In genomic region chr3L:14049620-14050253, dm6 we compare ENCODE assay signal across 5 fruit fly cellular contexts.
TF ChIP-seq lines count a peak whose summit lies in the region.

Gene Neurl4 (minus strand): TSS chr3L:14049892.

- no peak for TF ChIP-seq CTCF in whole organism, embryonic (GFP tag; optimal IDR thresholded peaks at IDR 0.05; lab: Kevin White, UChicago)

TF ChIP-seq in whole organism, adult, 20 proteins besides CTCF, POLR2A, EP300 and RAD21 (continues in another document):
- TF ChIP-seq ovo (GFP tag; optimal IDR thresholded peaks at IDR 0.05; lab: Kevin White, UChicago) (peak; percentile 30), CG7101 (tag; optimal IDR thresholded peaks at IDR 0.05; lab: Kevin White, UChicago) (peak; percentile 53), pad (GFP tag; optimal IDR thresholded peaks at IDR 0.05; lab: Kevin White, UChicago) (peak; percentile 43), CG14711 (tag; optimal IDR thresholded peaks at IDR 0.05; lab: Kevin White, UChicago) (peak; percentile 58), cnc (optimal IDR thresholded peaks at IDR 0.05; lab: Kevin White, UChicago) (no peak), CG1620 (GFP tag; optimal IDR thresholded peaks at IDR 0.05; lab: Kevin White, UChicago) (peak; percentile 5), CG7045 (GFP tag; optimal IDR thresholded peaks at IDR 0.05; lab: Kevin White, UChicago) (peak; percentile 47), CG11617 (GFP tag; optimal IDR thresholded peaks at IDR 0.05; lab: Kevin White, UChicago) (peak; percentile 37), Crg-1 (GFP tag; optimal IDR thresholded peaks at IDR 0.05; lab: Kevin White, UChicago) (peak; percentile 7), toe (GFP tag; optimal IDR thresholded peaks at IDR 0.05; lab: Kevin White, UChicago) (no peak), Mnt (GFP tag; optimal IDR thresholded peaks at IDR 0.05; lab: Kevin White, UChicago) (no peak), Hr96 (GFP tag; optimal IDR thresholded peaks at IDR 0.05; lab: Kevin White, UChicago) (no peak), CG5204 (GFP tag; optimal IDR thresholded peaks at IDR 0.05; lab: Kevin White, UChicago) (peak; percentile 56), Clk (GFP tag; optimal IDR thresholded peaks at IDR 0.05; lab: Kevin White, UChicago) (no peak), CG33017 (tag; optimal IDR thresholded peaks at IDR 0.05; lab: Kevin White, UChicago) (peak; percentile 49), CG12768 (GFP tag; optimal IDR thresholded peaks at IDR 0.05; lab: Kevin White, UChicago) (no peak), bab1 (GFP tag; optimal IDR thresholded peaks at IDR 0.05; lab: Kevin White, UChicago) (no peak), cic (GFP tag; optimal IDR thresholded peaks at IDR 0.05; lab: Kevin White, UChicago) (peak; percentile 3)

TF ChIP-seq in whole organism, embryonic, 481 proteins besides CTCF, POLR2A, EP300 and RAD21 (continues in another document):
- peak; percentile 69; the same call in 2 of the 3 replicates for TF ChIP-seq ase (GFP tag; IDR thresholded peaks at IDR 0.05; lab: Robert Waterston, UW)
- no peak for TF ChIP-seq CG7357 (GFP tag; IDR thresholded peaks at IDR 0.05; lab: Robert Waterston, UW)
- peak; percentile 76 for TF ChIP-seq trem (tag; optimal IDR thresholded peaks at IDR 0.05; lab: Kevin White, UChicago)
- peak; percentile 84 for TF ChIP-seq HmgZ (tag; optimal IDR thresholded peaks at IDR 0.05; lab: Kevin White, UChicago)
- TF ChIP-seq Neu2 (GFP tag; optimal IDR thresholded peaks at IDR 0.05; lab: Kevin White, UChicago; ENCODE audit: borderline replicate concordance) = no peak
- TF ChIP-seq Rfx (GFP tag; IDR thresholded peaks at IDR 0.05; lab: Robert Waterston, UW) = peak; percentile 80
- peak; percentile 64 for TF ChIP-seq Mes4 (GFP tag; optimal IDR thresholded peaks at IDR 0.05; lab: Kevin White, UChicago)
- TF ChIP-seq lmd (GFP tag; IDR thresholded peaks at IDR 0.05; lab: Robert Waterston, UW) = peak; percentile 70
- TF ChIP-seq Taf1 (GFP tag; IDR thresholded peaks at IDR 0.05; lab: Robert Waterston, UW) = no peak
- TF ChIP-seq MBD-R2 (GFP tag; IDR thresholded peaks at IDR 0.05; lab: Robert Waterston, UW) = peak; percentile 69
- no peak for TF ChIP-seq org-1 (GFP tag; optimal IDR thresholded peaks at IDR 0.05; lab: Kevin White, UChicago)
- 0 out of 4 replicates have a peak, but pooled peaks have one; percentile 15 for TF ChIP-seq Dll (GFP tag; IDR thresholded peaks at IDR 0.05; lab: Robert Waterston, UW; ENCODE audit: partially characterized antibody)
- TF ChIP-seq CG8388 (GFP tag; optimal IDR thresholded peaks at IDR 0.05; lab: Kevin White, UChicago) = no peak
- TF ChIP-seq CG31441 (GFP tag; IDR thresholded peaks at IDR 0.05; lab: Robert Waterston, UW) = peak; percentile 90
- peak; percentile 75 for TF ChIP-seq CG33557 (GFP tag; optimal IDR thresholded peaks at IDR 0.05; lab: Kevin White, UChicago)
- TF ChIP-seq vvl (GFP tag; IDR thresholded peaks at IDR 0.05; lab: Robert Waterston, UW) = peak; percentile 76
- peak; percentile 36 for TF ChIP-seq CG17802 (tag; optimal IDR thresholded peaks at IDR 0.05; lab: Kevin White, UChicago)
- no peak for TF ChIP-seq CG7987 (GFP tag; optimal IDR thresholded peaks at IDR 0.05; lab: Kevin White, UChicago)

TF ChIP-seq in whole organism, prepupa, 60 proteins besides CTCF, POLR2A, EP300 and RAD21 (continues in another document):
- TF ChIP-seq CG6808 (GFP tag; optimal IDR thresholded peaks at IDR 0.05; lab: Kevin White, UChicago) (no peak), fd59A (GFP tag; optimal IDR thresholded peaks at IDR 0.05; lab: Kevin White, UChicago) (peak; percentile 48), Eip78C (GFP tag; lab: Kevin White, UChicago) (peak; percentile 93), CG8119 (GFP tag; IDR thresholded peaks at IDR 0.05; lab: Robert Waterston, UW) (peak; percentile 75), ss (GFP tag; optimal IDR thresholded peaks at IDR 0.05; lab: Kevin White, UChicago) (no peak), Hr4 (GFP tag; optimal IDR thresholded peaks at IDR 0.05; lab: Kevin White, UChicago) (no peak), Ets21C (GFP tag; optimal IDR thresholded peaks at IDR 0.05; lab: Kevin White, UChicago) (peak; percentile 68), dac (GFP tag; optimal IDR thresholded peaks at IDR 0.05; lab: Kevin White, UChicago) (no peak), CG34406 (GFP tag; optimal IDR thresholded peaks at IDR 0.05; lab: Kevin White, UChicago) (peak; percentile 78), CG11762 (GFP tag; optimal IDR thresholded peaks at IDR 0.05; lab: Kevin White, UChicago; ENCODE audit: insufficient read depth) (peak; percentile 50), Ets96B (tag; optimal IDR thresholded peaks at IDR 0.05; lab: Kevin White, UChicago) (peak; percentile 78), CG31627 (GFP tag; optimal IDR thresholded peaks at IDR 0.05; lab: Kevin White, UChicago) (peak; percentile 87), Gug (GFP tag; IDR thresholded peaks at IDR 0.05; lab: Robert Waterston, UW) (peak; percentile 83), Sox15 (GFP tag; optimal IDR thresholded peaks at IDR 0.05; lab: Kevin White, UChicago) (peak; percentile 66), CG3032 (tag; optimal IDR thresholded peaks at IDR 0.05; lab: Kevin White, UChicago) (peak; percentile 74), fd85E (GFP tag; optimal IDR thresholded peaks at IDR 0.05; lab: Kevin White, UChicago) (no peak), CG1621 (tag; optimal IDR thresholded peaks at IDR 0.05; lab: Kevin White, UChicago) (peak; percentile 50), CG7368 (GFP tag; optimal IDR thresholded peaks at IDR 0.05; lab: Kevin White, UChicago) (peak; percentile 56), salr (GFP tag; optimal IDR thresholded peaks at IDR 0.05; lab: Kevin White, UChicago) (peak in 1 of 2 experiments; percentile 59), CG11902 (GFP tag; optimal IDR thresholded peaks at IDR 0.05; lab: Kevin White, UChicago) (peak; percentile 30)

TF ChIP-seq in whole organism, pupa, 21 proteins besides CTCF, POLR2A, EP300 and RAD21:
- TF ChIP-seq CG8159 (tag; optimal IDR thresholded peaks at IDR 0.05; lab: Kevin White, UChicago) = no peak
- peak; percentile 81 for TF ChIP-seq CG15710 (tag; optimal IDR thresholded peaks at IDR 0.05; lab: Kevin White, UChicago)
- TF ChIP-seq CG17806 (tag; optimal IDR thresholded peaks at IDR 0.05; lab: Kevin White, UChicago) = peak; percentile 89
- no peak for TF ChIP-seq D1 (tag; optimal IDR thresholded peaks at IDR 0.05; lab: Kevin White, UChicago)
- TF ChIP-seq CG12605 (GFP tag; IDR thresholded peaks at IDR 0.05; lab: Robert Waterston, UW) = peak; percentile 80
- no peak for TF ChIP-seq Pif1A (GFP tag; optimal IDR thresholded peaks at IDR 0.05; lab: Kevin White, UChicago)
- TF ChIP-seq Pif1B (GFP tag; optimal IDR thresholded peaks at IDR 0.05; lab: Kevin White, UChicago) = no peak
- TF ChIP-seq Ets98B (GFP tag; IDR thresholded peaks at IDR 0.05; lab: Robert Waterston, UW) = peak; percentile 65
- TF ChIP-seq CG9948 (tag; optimal IDR thresholded peaks at IDR 0.05; lab: Kevin White, UChicago) = peak; percentile 84
- TF ChIP-seq CG8301 (tag; optimal IDR thresholded peaks at IDR 0.05; lab: Kevin White, UChicago) = no peak
- TF ChIP-seq CG32121 (GFP tag; IDR thresholded peaks at IDR 0.05; lab: Robert Waterston, UW) = peak; percentile 82
- peak; percentile 75 for TF ChIP-seq Snoo (tag; optimal IDR thresholded peaks at IDR 0.05; lab: Kevin White, UChicago)
- TF ChIP-seq gl (tag; optimal IDR thresholded peaks at IDR 0.05; lab: Kevin White, UChicago) = peak; percentile 68
- peak; percentile 81 for TF ChIP-seq CG34367 (tag; optimal IDR thresholded peaks at IDR 0.05; lab: Kevin White, UChicago)
- no peak for TF ChIP-seq CG14655 (GFP tag; optimal IDR thresholded peaks at IDR 0.05; lab: Kevin White, UChicago)
- peak; percentile 62; the same call in 2 of the 3 replicates for TF ChIP-seq CG4496 (GFP tag; IDR thresholded peaks at IDR 0.05; lab: Robert Waterston, UW)
- no peak for TF ChIP-seq EcR (GFP tag; optimal IDR thresholded peaks at IDR 0.05; lab: Kevin White, UChicago)

TF ChIP-seq in whole organism, wandering third instar larva, 38 proteins besides CTCF, POLR2A, EP300 and RAD21:
- TF ChIP-seq OdsH (GFP tag; optimal IDR thresholded peaks at IDR 0.05; lab: Kevin White, UChicago) (peak; percentile 66), CG9705 (GFP tag; optimal IDR thresholded peaks at IDR 0.05; lab: Kevin White, UChicago) (peak; percentile 3), Rel (GFP tag; optimal IDR thresholded peaks at IDR 0.05; lab: Kevin White, UChicago) (no peak), Rel (tag; optimal IDR thresholded peaks at IDR 0.05; lab: Kevin White, UChicago) (peak; percentile 42), sage (GFP tag; optimal IDR thresholded peaks at IDR 0.05; lab: Kevin White, UChicago) (no peak), CrebA (GFP tag; optimal IDR thresholded peaks at IDR 0.05; lab: Kevin White, UChicago; ENCODE audit: borderline replicate concordance) (no peak), psq (GFP tag; optimal IDR thresholded peaks at IDR 0.05; lab: Kevin White, UChicago) (peak; percentile 51), ey (GFP tag; optimal IDR thresholded peaks at IDR 0.05; lab: Kevin White, UChicago) (peak; percentile 66), GATAd (GFP tag; optimal IDR thresholded peaks at IDR 0.05; lab: Kevin White, UChicago) (peak; percentile 35), HLH106 (tag; optimal IDR thresholded peaks at IDR 0.05; lab: Kevin White, UChicago) (peak; percentile 77)
